Worm (Caenorhabditis elegans) whole organism, early embryonic: ENCODE results near the gene frpr-6.

Experiments used
- B0310.2 ChIP-seq: sonication (generic microtip); optimal IDR thresholded peaks from 2 replicates; lab custom pipeline; 2016; ENCODE audit warnings: mild to moderate bottlenecking, missing genetic modification characterization, missing compliant biosample characterization
- ama-1 ChIP-seq: fragments of 150-350 bp; optimal IDR thresholded peaks from 2 replicates; lab custom pipeline; 2014
- ceh-36 ChIP-seq: sonication (generic microtip); optimal IDR thresholded peaks from 2 replicates; lab custom pipeline; 2016; ENCODE audit warnings: missing genetic modification characterization, inconsistent platforms, missing compliant biosample characterization
- flt-1 ChIP-seq: fragments of 200-800 bp; sonication (Bioruptor generic); IDR thresholded peaks from 2 replicates; pipeline ENCODE4 v1.3.6; 2022; ENCODE audit warnings: missing genetic modification characterization, missing compliant biosample characterization
- scrt-1 ChIP-seq: fragments of 200-800 bp; sonication (Bioruptor generic); IDR thresholded peaks from 2 replicates; pipeline ENCODE4 v1.3.6; 2022; ENCODE audit warnings: missing genetic modification characterization, missing compliant biosample characterization
- tra-4 ChIP-seq: sonication (generic microtip); optimal IDR thresholded peaks from 2 replicates; lab custom pipeline; 2017; ENCODE audit warnings: missing genetic modification characterization, missing compliant biosample characterization

DNA sequence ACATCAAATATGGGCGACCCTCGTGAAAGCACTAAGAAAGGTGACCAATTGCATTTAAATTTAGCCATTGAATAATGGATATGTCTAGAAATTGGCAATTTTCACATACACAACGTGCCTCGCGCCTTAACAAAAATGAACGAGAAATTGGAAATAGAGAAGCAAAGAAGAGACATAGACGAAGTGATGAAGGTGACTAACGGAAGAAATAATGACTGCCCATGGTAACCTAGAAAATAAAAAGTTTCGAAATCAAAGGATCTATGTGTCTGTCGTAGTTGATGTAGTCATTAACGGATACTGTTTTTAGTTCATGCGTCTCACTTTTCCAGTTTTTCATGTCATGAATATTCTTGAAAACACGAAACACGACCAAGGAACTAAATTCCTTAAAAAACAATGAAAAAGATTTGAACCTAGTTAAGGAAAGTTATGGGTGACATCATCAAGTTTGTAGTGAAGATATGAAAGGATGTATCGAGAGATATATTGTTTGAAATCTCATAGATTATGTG lies 22.8 kb downstream of the frpr-6 start:
- TF ChIP-seq ama-1 (no peak), B0310.2 (tag; lab: Kevin White, UChicago) (no peak), tra-4 (no peak), scrt-1 (no peak), flt-1 (GFP tag; lab: Robert Waterston, UW) (no peak), ceh-36 (tag; lab: Kevin White, UChicago) (no peak)
